Fruit fly (Drosophila melanogaster) whole organism, wandering third instar larva: Measurements from ENCODE around the gene CG14854.

Source experiments
- CG9705 ChIP-seq: fragments of 200-800 bp; sonication (Bioruptor generic); optimal IDR thresholded peaks from 2 replicates; lab custom pipeline; 2018; ENCODE audit warnings: missing biosample characterization, mild to moderate bottlenecking, missing genetic modification characterization
- CrebA ChIP-seq: fragments of 200-800 bp; sonication (Bioruptor generic); optimal IDR thresholded peaks from 2 replicates; lab custom pipeline; 2016; ENCODE audit warnings: missing biosample characterization, mild to moderate bottlenecking, missing genetic modification characterization, borderline replicate concordance
- Dfd ChIP-seq: fragments of >200 bp; optimal IDR thresholded peaks from 2 replicates; lab custom pipeline; 2017; ENCODE audit warnings: missing biosample characterization, missing genetic modification characterization
- Dif ChIP-seq: fragments of 200-275, 200-300 bp; sonication (Bioruptor generic); optimal IDR thresholded peaks from 2 replicates; lab custom pipeline; 2018; ENCODE audit warnings: missing biosample characterization, missing genetic modification characterization; ENCODE audit not compliant: partially characterized antibody
- GATAd ChIP-seq: sonication (Bioruptor generic); optimal IDR thresholded peaks from 2 replicates; lab custom pipeline; 2016; ENCODE audit warnings: missing biosample characterization, missing genetic modification characterization
- HLH106 ChIP-seq: fragments of 200-800 bp; optimal IDR thresholded peaks from 3 replicates; lab custom pipeline; 2019; ENCODE audit warnings: missing biosample characterization, mild to moderate bottlenecking, missing genetic modification characterization, moderate library complexity
- Hnf4 ChIP-seq: fragments of 200-800 bp; sonication (Bioruptor generic); optimal IDR thresholded peaks from 2 replicates; lab custom pipeline; 2016; ENCODE audit warnings: missing biosample characterization, mild to moderate bottlenecking, missing genetic modification characterization
- Mio ChIP-seq: sonication (Bioruptor generic); optimal IDR thresholded peaks from 2 replicates; lab custom pipeline; 2016; ENCODE audit warnings: missing biosample characterization, missing genetic modification characterization
- Myc ChIP-seq: fragments of >200 bp; optimal IDR thresholded peaks from 2 replicates; lab custom pipeline; 2017
- N ChIP-seq: fragments of >200 bp; optimal IDR thresholded peaks from 2 replicates; lab custom pipeline; 2018; ENCODE audit warnings: missing biosample characterization, missing external identifiers, missing genetic modification characterization
- OdsH ChIP-seq: fragments of 200-800 bp; sonication (Bioruptor generic); optimal IDR thresholded peaks from 2 replicates; lab custom pipeline; 2016; ENCODE audit warnings: missing biosample characterization, mild to moderate bottlenecking, missing genetic modification characterization
- Rel ChIP-seq, 2 experiments: fragments of 200-800 bp; sonication (Bioruptor generic) in 1 of 2; optimal IDR thresholded peaks; 2 replicates in 1 of 2; 3 replicates in 1 of 2; lab custom pipeline; 2016 to 2019; ENCODE audit warnings: mild to moderate bottlenecking in 2 of 2, missing biosample characterization in 2 of 2, missing genetic modification characterization in 2 of 2, moderate library complexity in 1 of 2
- Sp1 ChIP-seq: fragments of 200-800 bp; sonication (Bioruptor generic); optimal IDR thresholded peaks from 3 replicates; lab custom pipeline; 2019; ENCODE audit warnings: missing biosample characterization, mild to moderate bottlenecking, missing genetic modification characterization, moderate library complexity
- Vsx2 ChIP-seq: fragments of 200-300, 225-300 bp; sonication (Bioruptor generic); optimal IDR thresholded peaks from 2 replicates; lab custom pipeline; 2018; ENCODE audit warnings: missing biosample characterization, missing genetic modification characterization; ENCODE audit not compliant: partially characterized antibody
- br ChIP-seq: fragments of 200-800 bp; sonication (Bioruptor generic); optimal IDR thresholded peaks from 2 replicates; lab custom pipeline; 2016; ENCODE audit warnings: missing biosample characterization, missing genetic modification characterization
- dl ChIP-seq, 2 experiments: fragments of 175-275, 200-275 bp in 1 of 2; fragments of 200-275 bp in 1 of 2; sonication (Bioruptor generic); optimal IDR thresholded peaks; lab custom pipeline; 2018; ENCODE audit warnings: mild to moderate bottlenecking in 2 of 2, missing biosample characterization in 2 of 2, missing genetic modification characterization in 2 of 2, moderate library complexity in 2 of 2; ENCODE audit not compliant: partially characterized antibody in 2 of 2, insufficient read depth in 1 of 2
- dmrt93B ChIP-seq: fragments of 200-800 bp; sonication (Bioruptor generic); optimal IDR thresholded peaks from 2 replicates; lab custom pipeline; 2018; ENCODE audit warnings: missing biosample characterization, mild to moderate bottlenecking, missing genetic modification characterization
- dsf ChIP-seq: sonication (Bioruptor generic); optimal IDR thresholded peaks from 2 replicates; lab custom pipeline; 2016; ENCODE audit warnings: missing biosample characterization, missing genetic modification characterization, borderline replicate concordance
- ey ChIP-seq: fragments of 200-800 bp; sonication (Bioruptor generic); optimal IDR thresholded peaks from 2 replicates; lab custom pipeline; 2016; ENCODE audit warnings: missing biosample characterization, missing genetic modification characterization
- foxo ChIP-seq, 2 experiments: fragments of 200-800 bp; sonication (Bioruptor generic); optimal IDR thresholded peaks; 2 replicates in 1 of 2; 3 replicates in 1 of 2; lab custom pipeline; 2016 to 2017; ENCODE audit warnings: missing biosample characterization in 2 of 2, missing genetic modification characterization in 2 of 2
- fru ChIP-seq: fragments of 200-800 bp; sonication (Bioruptor generic); optimal IDR thresholded peaks from 3 replicates; lab custom pipeline; 2016; ENCODE audit warnings: missing biosample characterization, mild to moderate bottlenecking, missing genetic modification characterization
- h ChIP-seq: fragments of 200-800 bp; sonication (Bioruptor generic); optimal IDR thresholded peaks from 3 replicates; lab custom pipeline; 2016; ENCODE audit warnings: missing biosample characterization, mild to moderate bottlenecking, missing genetic modification characterization
- jim ChIP-seq: fragments of 175-275, 200-325 bp; sonication (Bioruptor generic); optimal IDR thresholded peaks from 2 replicates; lab custom pipeline; 2016; ENCODE audit warnings: missing biosample characterization, mild to moderate bottlenecking, missing genetic modification characterization
- lola ChIP-seq: fragments of >200 bp; optimal IDR thresholded peaks from 2 replicates; lab custom pipeline; 2017; ENCODE audit warnings: missing biosample characterization, missing genetic modification characterization
- pan ChIP-seq: fragments of >200 bp; optimal IDR thresholded peaks from 2 replicates; lab custom pipeline; 2017
- psq ChIP-seq: fragments of 200-800 bp; sonication (Bioruptor generic); optimal IDR thresholded peaks from 3 replicates; lab custom pipeline; 2017; ENCODE audit warnings: missing biosample characterization, mild to moderate bottlenecking, missing genetic modification characterization, moderate library complexity
- rgr ChIP-seq: fragments of 200-800 bp; sonication (Bioruptor generic); optimal IDR thresholded peaks from 3 replicates; lab custom pipeline; 2016; ENCODE audit warnings: missing biosample characterization, mild to moderate bottlenecking, missing genetic modification characterization
- sv ChIP-seq: fragments of 200-800 bp; sonication (Bioruptor generic); optimal IDR thresholded peaks from 3 replicates; lab custom pipeline; 2016; ENCODE audit warnings: missing biosample characterization, missing genetic modification characterization
- tai ChIP-seq: sonication (Bioruptor generic); optimal IDR thresholded peaks from 2 replicates; lab custom pipeline; 2016; ENCODE audit warnings: missing biosample characterization, missing genetic modification characterization
- usp ChIP-seq: fragments of >200 bp; optimal IDR thresholded peaks from 2 replicates; lab custom pipeline; 2017; ENCODE audit warnings: missing biosample characterization, missing genetic modification characterization

Gene CG14854

DNA sequence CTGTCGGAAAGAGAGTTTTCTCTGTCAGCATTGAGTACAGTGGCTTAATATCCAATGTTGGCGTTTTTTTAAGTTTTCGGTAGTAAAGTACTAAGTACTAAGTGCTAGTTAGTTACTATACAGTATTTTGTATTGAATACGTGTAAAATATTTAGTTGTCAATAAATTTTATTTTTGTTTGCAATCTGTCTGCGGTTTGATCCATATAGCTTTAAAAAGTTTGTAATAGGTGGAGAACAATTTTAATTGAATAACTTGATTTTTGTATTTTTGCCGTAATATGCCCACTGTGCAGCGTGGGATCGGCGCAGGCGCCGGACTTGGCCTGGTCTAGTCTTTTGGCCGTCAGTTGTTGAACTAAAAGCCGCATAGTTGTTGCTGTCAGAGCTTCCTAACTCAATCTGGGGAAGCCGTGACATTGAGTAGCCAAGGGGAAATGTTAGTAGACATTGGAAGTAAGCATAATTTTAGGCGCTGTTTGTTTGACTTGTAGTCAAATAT lies 1.4 kb downstream of the CG14854 start:
- peak; percentile 85 for TF ChIP-seq sv (GFP tag; lab: Kevin White, UChicago)
- TF ChIP-seq Hnf4 (GFP tag; lab: Kevin White, UChicago): no peak
- TF ChIP-seq OdsH (GFP tag; lab: Kevin White, UChicago): peak; percentile 29
- peak; percentile 43 for TF ChIP-seq Sp1 (GFP tag; lab: Kevin White, UChicago)
- peak; percentile 43 for TF ChIP-seq br (GFP tag; lab: Kevin White, UChicago)
- no peak for TF ChIP-seq dl (GFP tag; optimal IDR thresholded peaks at IDR 0.05; lab: Kevin White, UChicago; ENCODE audit: insufficient read depth in 1 of 2, partially characterized antibody in 2 of 2)
- peak; percentile 11 for TF ChIP-seq CG9705
- TF ChIP-seq lola (GFP tag; lab: Kevin White, UChicago): no peak
- TF ChIP-seq fru (GFP tag; lab: Kevin White, UChicago): peak; percentile 46
- no peak for TF ChIP-seq N
- no peak for TF ChIP-seq Myc
- peak; percentile 42 for TF ChIP-seq h
- TF ChIP-seq psq (GFP tag; lab: Kevin White, UChicago): no peak
- no peak for TF ChIP-seq Vsx2 (GFP tag; lab: Kevin White, UChicago)
- TF ChIP-seq dmrt93B: peak; percentile 24
- TF ChIP-seq HLH106: no peak
- TF ChIP-seq rgr (GFP tag; lab: Kevin White, UChicago): peak; percentile 32
- TF ChIP-seq GATAd (GFP tag; lab: Kevin White, UChicago): no peak
- TF ChIP-seq ey (GFP tag; lab: Kevin White, UChicago): peak; percentile 10
- TF ChIP-seq dsf (GFP tag; lab: Kevin White, UChicago): no peak
- TF ChIP-seq foxo (GFP tag; optimal IDR thresholded peaks at IDR 0.05; lab: Kevin White, UChicago): peak in 1 of 2 experiments; percentile 57

DNA sequence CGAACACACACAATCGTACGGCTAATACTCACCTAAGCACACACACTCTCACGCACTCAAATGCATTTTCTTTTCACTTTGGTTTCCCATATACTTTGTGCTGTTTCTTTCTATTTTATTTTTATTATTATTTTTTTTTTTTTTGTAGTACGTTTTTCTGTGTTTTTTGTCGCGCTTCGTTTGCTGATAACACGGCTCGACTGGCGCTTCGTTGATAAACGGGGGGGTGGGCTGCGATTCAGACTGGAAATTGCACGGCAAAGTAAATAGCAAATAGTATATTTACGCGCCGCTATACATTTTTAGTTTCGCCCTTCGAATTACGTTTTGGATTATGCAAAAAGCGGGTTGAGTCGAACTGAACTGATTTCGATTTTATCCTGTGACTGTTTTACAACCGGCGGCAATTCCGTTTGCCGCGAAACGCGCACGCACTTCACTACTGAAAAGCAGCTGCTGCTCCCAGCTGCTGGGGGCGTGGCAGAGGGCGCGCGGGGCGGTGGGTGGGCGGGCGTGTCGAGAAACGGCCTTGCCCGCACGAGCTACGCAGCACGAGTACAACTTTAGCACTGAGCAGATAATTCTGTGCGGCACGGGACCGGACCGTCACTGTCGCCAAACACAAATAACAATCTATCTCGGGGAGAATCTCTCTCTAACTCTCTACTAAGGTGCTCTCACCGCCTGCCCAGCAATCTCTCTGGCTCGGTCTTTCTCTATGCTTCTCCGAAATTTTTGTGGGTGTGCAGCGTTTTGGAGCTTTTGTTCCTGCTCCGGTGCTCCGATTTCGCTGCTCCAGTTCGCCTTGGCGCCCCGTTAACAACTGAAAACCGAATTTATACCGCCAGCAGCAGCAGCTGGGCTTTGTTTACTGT lies 2.1 kb downstream of the CG14854 start, which contains the start of gene Pde6:
Gene Pde6 (minus strand): TSS at position 825 of the 875 bp plus-strand sequence.
- TF ChIP-seq Dif (GFP tag; lab: Kevin White, UChicago): peak; percentile 61
- no peak for TF ChIP-seq Hnf4 (GFP tag; lab: Kevin White, UChicago)
- TF ChIP-seq Rel (GFP tag; optimal IDR thresholded peaks at IDR 0.05; lab: Kevin White, UChicago): peak; percentile 17
- TF ChIP-seq Rel (tag; optimal IDR thresholded peaks at IDR 0.05; lab: Kevin White, UChicago): no peak
- TF ChIP-seq CrebA: no peak
- peak; percentile 8 for TF ChIP-seq Vsx2 (GFP tag; lab: Kevin White, UChicago)
- no peak for TF ChIP-seq usp (GFP tag; lab: Kevin White, UChicago)
- no peak for TF ChIP-seq pan (lab: Kevin White, UChicago)
- peak; percentile 19 for TF ChIP-seq psq (GFP tag; lab: Kevin White, UChicago)
- TF ChIP-seq Sp1 (GFP tag; lab: Kevin White, UChicago): peak; percentile 24
- no peak for TF ChIP-seq ey (GFP tag; lab: Kevin White, UChicago)
- no peak for TF ChIP-seq jim (GFP tag; lab: Kevin White, UChicago)
- peak; percentile 11 for TF ChIP-seq Dfd (GFP tag; lab: Kevin White, UChicago)
- TF ChIP-seq dl (GFP tag; optimal IDR thresholded peaks at IDR 0.05; lab: Kevin White, UChicago; ENCODE audit: insufficient read depth in 1 of 2, partially characterized antibody in 2 of 2): peak; percentile 22 to 34
- TF ChIP-seq rgr (GFP tag; lab: Kevin White, UChicago): no peak
- TF ChIP-seq fru (GFP tag; lab: Kevin White, UChicago): no peak

DNA sequence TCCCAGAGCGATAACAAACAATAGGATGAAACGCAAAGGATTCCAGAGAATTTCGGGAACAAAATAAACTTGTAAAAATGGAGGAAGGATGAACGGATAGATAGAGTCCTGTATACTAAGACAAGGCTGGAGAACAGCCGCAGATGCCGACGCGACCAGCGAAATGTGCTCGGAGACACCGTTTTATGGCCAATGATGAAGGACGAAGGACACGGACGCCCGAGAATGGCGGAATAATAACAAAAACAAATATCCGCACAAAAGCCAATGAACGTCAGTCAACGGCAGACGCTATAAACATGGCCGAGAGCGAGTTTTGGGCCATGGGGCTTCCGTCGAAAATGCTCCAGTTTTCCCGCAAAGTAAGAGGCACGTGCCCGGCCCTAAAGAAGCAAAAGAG lies 4.8 kb downstream of the CG14854 start:
- TF ChIP-seq tai (GFP tag; lab: Kevin White, UChicago): no peak
- TF ChIP-seq rgr (GFP tag; lab: Kevin White, UChicago): no peak
- no peak for TF ChIP-seq Dif (GFP tag; lab: Kevin White, UChicago)
- no peak for TF ChIP-seq Vsx2 (GFP tag; lab: Kevin White, UChicago)
- no peak for TF ChIP-seq h
- no peak for TF ChIP-seq Sp1 (GFP tag; lab: Kevin White, UChicago)
- no peak for TF ChIP-seq usp (GFP tag; lab: Kevin White, UChicago)
- TF ChIP-seq Mio (GFP tag; lab: Kevin White, UChicago): no peak
- TF ChIP-seq psq (GFP tag; lab: Kevin White, UChicago): no peak
- TF ChIP-seq dmrt93B: no peak
- no peak for TF ChIP-seq pan (lab: Kevin White, UChicago)
